Fruit fly (Drosophila melanogaster) whole organism, embryonic: Measurements from ENCODE around the gene NT1.

Experiments
- Ada2b ChIP-seq: fragments of 200-800 bp; sonication (Bioruptor generic); IDR thresholded peaks from 2 replicates; pipeline ENCODE4 v1.3.6; 2022; ENCODE audit warnings: missing biosample characterization, missing genetic modification characterization
- B-H1 ChIP-seq: fragments of 200-800 bp; sonication (Bioruptor generic); IDR thresholded peaks from 3 replicates; pipeline ENCODE4 v1.3.6; 2022; ENCODE audit warnings: missing biosample characterization, missing genetic modification characterization
- CG10959 ChIP-seq: fragments of 200-800 bp; sonication (Bioruptor generic); IDR thresholded peaks from 2 replicates; pipeline ENCODE4 v1.3.6; 2022; ENCODE audit warnings: missing biosample characterization, missing genetic modification characterization
- CG14667 ChIP-seq: fragments of 200-800 bp; sonication (Bioruptor generic); IDR thresholded peaks from 2 replicates; pipeline ENCODE4 v1.3.6; 2022; ENCODE audit warnings: missing biosample characterization, missing genetic modification characterization
- CG15696 ChIP-seq: fragments of 200-800 bp; sonication (Bioruptor generic); optimal IDR thresholded peaks from 2 replicates; lab custom pipeline; 2019; ENCODE audit warnings: missing biosample characterization, mild to moderate bottlenecking, missing genetic modification characterization, moderate library complexity
- CG16779 ChIP-seq: fragments of 200-800 bp; sonication (Bioruptor generic); IDR thresholded peaks from 2 replicates; pipeline ENCODE4 v1.3.6; 2022; ENCODE audit warnings: missing biosample characterization, missing genetic modification characterization
- CG16815 ChIP-seq: fragments of 200-800 bp; sonication (Bioruptor generic); optimal IDR thresholded peaks from 3 replicates; lab custom pipeline; 2017; ENCODE audit warnings: missing biosample characterization, mild to moderate bottlenecking, missing genetic modification characterization
- CG16863 ChIP-seq: fragments of 200-800 bp; sonication (Bioruptor generic); optimal IDR thresholded peaks from 3 replicates; lab custom pipeline; 2016; ENCODE audit warnings: missing biosample characterization, missing genetic modification characterization
- CG17186 ChIP-seq: fragments of 200-800 bp; sonication (Bioruptor generic); optimal IDR thresholded peaks from 3 replicates; lab custom pipeline; 2017; ENCODE audit warnings: missing biosample characterization, missing genetic modification reagents, missing genetic modification characterization
- CG18476 ChIP-seq: fragments of 200-800 bp; sonication (Bioruptor generic); optimal IDR thresholded peaks from 2 replicates; lab custom pipeline; 2016; ENCODE audit warnings: missing biosample characterization, mild to moderate bottlenecking, missing genetic modification characterization
- CG18599 ChIP-seq: fragments of 200-800 bp; sonication (Bioruptor generic); optimal IDR thresholded peaks from 3 replicates; lab custom pipeline; 2017; ENCODE audit warnings: missing biosample characterization, missing genetic modification characterization, mild to moderate bottlenecking, moderate library complexity, missing genetic modification reagents
- CG2875 ChIP-seq: fragments of 200-800 bp; sonication (Bioruptor generic); optimal IDR thresholded peaks from 2 replicates; lab custom pipeline; 2017; ENCODE audit warnings: missing biosample characterization, mild to moderate bottlenecking, missing genetic modification characterization, missing genetic modification reagents
- CG31441 ChIP-seq: fragments of 200-800 bp; sonication (Bioruptor generic); IDR thresholded peaks from 2 replicates; pipeline ENCODE4 v1.3.6; 2022; ENCODE audit warnings: missing biosample characterization, missing genetic modification characterization
- CG32772 ChIP-seq: fragments of 200-800 bp; sonication (Bioruptor generic); IDR thresholded peaks from 2 replicates; pipeline ENCODE4 v1.3.6; 2022; ENCODE audit warnings: missing biosample characterization, missing genetic modification characterization
- CG3847 ChIP-seq: fragments of 200-800 bp; sonication (Bioruptor generic); IDR thresholded peaks from 2 replicates; pipeline ENCODE4 v1.3.6; 2022; ENCODE audit warnings: missing biosample characterization, missing genetic modification characterization
- CG43689 ChIP-seq: fragments of 200-800 bp; sonication (Bioruptor generic); IDR thresholded peaks from 2 replicates; pipeline ENCODE4 v1.3.6; 2022; ENCODE audit warnings: missing biosample characterization, missing genetic modification characterization
- CG4617 ChIP-seq: fragments of 200-800 bp; sonication (Bioruptor generic); optimal IDR thresholded peaks from 3 replicates; lab custom pipeline; 2016; ENCODE audit warnings: missing biosample characterization, missing genetic modification characterization, borderline replicate concordance
- CG8765 ChIP-seq: fragments of 200-800 bp; sonication (Bioruptor generic); IDR thresholded peaks from 2 replicates; pipeline ENCODE4 v1.3.6; 2022; ENCODE audit warnings: missing biosample characterization, missing genetic modification characterization
- CTCF ChIP-seq: fragments of 200-800 bp; sonication (Bioruptor generic); optimal IDR thresholded peaks from 2 replicates; lab custom pipeline; 2017; ENCODE audit warnings: missing biosample characterization, mild to moderate bottlenecking, missing genetic modification characterization, moderate library complexity
- Camta ChIP-seq: fragments of 200-800 bp; sonication (Bioruptor generic); optimal IDR thresholded peaks from 2 replicates; lab custom pipeline; 2016; ENCODE audit warnings: missing biosample characterization, missing genetic modification characterization
- CkIIα-i1 ChIP-seq: fragments of 200-800 bp; sonication (Bioruptor generic); IDR thresholded peaks from 2 replicates; pipeline ENCODE4 v1.3.6; 2022; ENCODE audit warnings: missing biosample characterization, missing genetic modification characterization
- Dad ChIP-seq: fragments of 200-800 bp; sonication (Bioruptor generic); optimal IDR thresholded peaks from 3 replicates; lab custom pipeline; 2016; ENCODE audit warnings: missing biosample characterization, missing genetic modification characterization
- Doc2 ChIP-seq: fragments of 200-800 bp; sonication (Bioruptor generic); IDR thresholded peaks from 2 replicates; pipeline ENCODE4 v1.3.6; 2022; ENCODE audit warnings: missing biosample characterization, missing genetic modification characterization
- Eip74EF ChIP-seq, 2 experiments: fragments of 200-800 bp in 1 of 2; fragments of >200 bp in 1 of 2; sonication (Bioruptor generic) in 1 of 2; optimal IDR thresholded peaks; 2 replicates each; lab custom pipeline; 2017 to 2019; ENCODE audit warnings: missing biosample characterization in 2 of 2, missing genetic modification characterization in 2 of 2, mild to moderate bottlenecking in 1 of 2, moderate library complexity in 1 of 2
- GATAe ChIP-seq: fragments of 200-800 bp; sonication (Bioruptor generic); conservative IDR thresholded peaks from 2 replicates; pipeline ENCODE4 v1.3.6; 2022; ENCODE audit warnings: missing biosample characterization, missing genetic modification characterization
- Hand ChIP-seq: fragments of 200-800 bp; sonication (Bioruptor generic); optimal IDR thresholded peaks from 2 replicates; lab custom pipeline; 2017; ENCODE audit warnings: mild to moderate bottlenecking, missing biosample characterization, missing genetic modification reagents, missing genetic modification characterization
- Hmx ChIP-seq: fragments of 200-800 bp; sonication (Bioruptor generic); optimal IDR thresholded peaks from 2 replicates; lab custom pipeline; 2016; ENCODE audit warnings: missing biosample characterization, missing genetic modification characterization
- Hr51 ChIP-seq, 2 experiments: fragments of 200-800 bp; sonication (Bioruptor generic); optimal IDR thresholded peaks; 2 replicates in 1 of 2; 3 replicates in 1 of 2; lab custom pipeline; 2016 to 2018; ENCODE audit warnings: missing biosample characterization in 2 of 2, missing genetic modification characterization in 2 of 2, mild to moderate bottlenecking in 1 of 2, moderate library complexity in 1 of 2
- Lhr ChIP-seq: fragments of 200-800 bp; sonication (Bioruptor generic); optimal IDR thresholded peaks from 3 replicates; lab custom pipeline; 2017; ENCODE audit warnings: mild to moderate bottlenecking, missing biosample characterization, missing genetic modification reagents, missing genetic modification characterization
- Mrtf ChIP-seq: fragments of 200-800 bp; sonication (Bioruptor generic); IDR thresholded peaks from 3 replicates; pipeline ENCODE4 v1.3.6; 2022; ENCODE audit warnings: missing biosample characterization, missing genetic modification characterization
- NfI ChIP-seq: fragments of 200-800 bp; sonication (Bioruptor generic); optimal IDR thresholded peaks from 3 replicates; lab custom pipeline; 2018; ENCODE audit warnings: missing biosample characterization, mild to moderate bottlenecking, missing genetic modification characterization, moderate library complexity
- Usf ChIP-seq: fragments of 200-800 bp; sonication (Bioruptor generic); optimal IDR thresholded peaks from 2 replicates; lab custom pipeline; 2017; ENCODE audit warnings: missing genotype, missing biosample characterization, missing genetic modification characterization
- abd-A ChIP-seq: fragments of 200-800 bp; sonication (Bioruptor generic); optimal IDR thresholded peaks from 3 replicates; lab custom pipeline; 2019; ENCODE audit warnings: missing biosample characterization, mild to moderate bottlenecking, missing genetic modification characterization, moderate library complexity
- ash1 ChIP-seq: fragments of 200-800 bp; sonication (Bioruptor generic); optimal IDR thresholded peaks from 2 replicates; lab custom pipeline; 2018; ENCODE audit warnings: missing biosample characterization, mild to moderate bottlenecking, missing genetic modification characterization
- bowl ChIP-seq: fragments of 200-800 bp; sonication (Bioruptor generic); IDR thresholded peaks from 2 replicates; pipeline ENCODE4 v1.3.6; 2022; ENCODE audit warnings: missing biosample characterization, missing genetic modification characterization
- bsh ChIP-seq, 2 experiments: fragments of 200-800 bp; sonication (Bioruptor generic); optimal IDR thresholded peaks; 2 replicates each; lab custom pipeline; 2017 to 2018; ENCODE audit warnings: mild to moderate bottlenecking in 2 of 2, missing biosample characterization in 2 of 2, missing genetic modification characterization in 2 of 2, moderate library complexity in 1 of 2
- btn ChIP-seq: fragments of 200-800 bp; sonication (Bioruptor generic); optimal IDR thresholded peaks from 2 replicates; lab custom pipeline; 2016; ENCODE audit warnings: missing biosample characterization, missing genetic modification characterization
- corto ChIP-seq: fragments of 200-800 bp; sonication (Bioruptor generic); optimal IDR thresholded peaks from 2 replicates; lab custom pipeline; 2016; ENCODE audit warnings: missing biosample characterization, mild to moderate bottlenecking, missing genetic modification characterization, moderate library complexity
- dpn ChIP-seq, 2 experiments: fragments of 200-800 bp; sonication (Bioruptor generic); optimal IDR thresholded peaks; 3 replicates each; lab custom pipeline; 2016; ENCODE audit warnings: missing biosample characterization in 2 of 2, missing genetic modification characterization in 2 of 2
- en ChIP-seq: fragments of 200-800 bp; sonication (Bioruptor generic); optimal IDR thresholded peaks from 2 replicates; lab custom pipeline; 2016; ENCODE audit warnings: missing biosample characterization, missing genetic modification characterization
- ftz-f1 ChIP-seq: fragments of 200-800 bp; sonication (Bioruptor generic); optimal IDR thresholded peaks from 2 replicates; lab custom pipeline; 2016; ENCODE audit warnings: missing biosample characterization, missing genetic modification characterization
- gce ChIP-seq: fragments of 200-800 bp; sonication (Bioruptor generic); IDR thresholded peaks from 3 replicates; pipeline ENCODE4 v1.3.6; 2022; ENCODE audit warnings: missing biosample characterization, missing genetic modification characterization
- gcm ChIP-seq: fragments of 200-800 bp; sonication (Bioruptor generic); optimal IDR thresholded peaks from 2 replicates; lab custom pipeline; 2019; ENCODE audit warnings: missing biosample characterization, mild to moderate bottlenecking, missing genetic modification characterization, moderate library complexity
- p53 ChIP-seq: fragments of 200-800 bp; sonication (Bioruptor generic); optimal IDR thresholded peaks from 2 replicates; lab custom pipeline; 2016; ENCODE audit warnings: missing biosample characterization, missing genetic modification characterization
- prd ChIP-seq, 3 experiments: fragments of >200 bp in 2 of 3; fragments of 200-800 bp in 1 of 3; sonication (Bioruptor generic) in 1 of 3; optimal IDR thresholded peaks in 2 of 3; IDR thresholded peaks in 1 of 3; 2 replicates in 2 of 3; 3 replicates in 1 of 3; pipeline versions ENCODE4 v1.3.6 to Lab custom; 2017 to 2022; ENCODE audit warnings: missing biosample characterization in 1 of 3, missing genetic modification characterization in 1 of 3
- shn ChIP-seq: fragments of 200-800 bp; sonication (Bioruptor generic); optimal IDR thresholded peaks from 3 replicates; lab custom pipeline; 2016; ENCODE audit warnings: missing biosample characterization, missing genetic modification characterization
- sima ChIP-seq: fragments of 200-800 bp; sonication (Bioruptor generic); optimal IDR thresholded peaks from 2 replicates; lab custom pipeline; 2016; ENCODE audit warnings: missing biosample characterization, missing genetic modification characterization
- trh ChIP-seq: fragments of 200-800 bp; sonication (Bioruptor generic); optimal IDR thresholded peaks from 2 replicates; lab custom pipeline; 2016; ENCODE audit warnings: missing biosample characterization, missing genetic modification characterization
- tup ChIP-seq: fragments of 200-800 bp; sonication (Bioruptor generic); optimal IDR thresholded peaks from 2 replicates; lab custom pipeline; 2016; ENCODE audit warnings: missing biosample characterization, mild to moderate bottlenecking, missing genetic modification characterization, moderate library complexity
- tx ChIP-seq: fragments of 200-800 bp; sonication (Bioruptor generic); optimal IDR thresholded peaks from 2 replicates; lab custom pipeline; 2016; ENCODE audit warnings: missing biosample characterization, missing genetic modification characterization
- zfh1 ChIP-seq: fragments of 200-800 bp; sonication (Bioruptor generic); IDR thresholded peaks from 3 replicates; pipeline ENCODE4 v1.3.6; 2022; ENCODE audit warnings: missing biosample characterization, missing genetic modification characterization

The NT1 gene

dm6 chr3L:4546650-4547049 lies 38.4 kb upstream of the NT1 start (continued):
- no peak for TF ChIP-seq Hand (GFP tag; lab: Kevin White, UChicago)
- peak; percentile 25 to 33 for TF ChIP-seq dpn (GFP tag; optimal IDR thresholded peaks at IDR 0.05; lab: Kevin White, UChicago)
- no peak for TF ChIP-seq ash1 (GFP tag; lab: Kevin White, UChicago)
- TF ChIP-seq Hmx (GFP tag; lab: Kevin White, UChicago), result no peak
- TF ChIP-seq tx (GFP tag; lab: Kevin White, UChicago), result no peak
- no peak for TF ChIP-seq CTCF (GFP tag; lab: Kevin White, UChicago)
- peak; percentile 90 for TF ChIP-seq CG15696 (tag; lab: Kevin White, UChicago)
- no peak for TF ChIP-seq CG16863 (GFP tag; lab: Kevin White, UChicago)
- no peak for TF ChIP-seq Lhr (GFP tag; lab: Kevin White, UChicago)
- no peak for TF ChIP-seq tup (GFP tag; lab: Kevin White, UChicago)
- TF ChIP-seq CG31441 (GFP tag; lab: Robert Waterston, UW), result peak; percentile 76
- no peak for TF ChIP-seq gce (GFP tag; lab: Robert Waterston, UW)
- no peak for TF ChIP-seq en (GFP tag; lab: Kevin White, UChicago)
- peak in 1 of 2 experiments; percentile 49 for TF ChIP-seq Hr51 (GFP tag; optimal IDR thresholded peaks at IDR 0.05; lab: Kevin White, UChicago)
- TF ChIP-seq trh (GFP tag; lab: Kevin White, UChicago), result no peak
- TF ChIP-seq Eip74EF (GFP tag; optimal IDR thresholded peaks at IDR 0.05; lab: Kevin White, UChicago), result peak in 1 of 2 experiments; percentile 33
- TF ChIP-seq bowl (GFP tag; lab: Robert Waterston, UW), result no peak
- TF ChIP-seq corto, result no peak
- TF ChIP-seq zfh1 (GFP tag; lab: Robert Waterston, UW), result peak; percentile 84
- TF ChIP-seq prd (optimal IDR thresholded peaks at IDR 0.05; lab: Kevin White, UChicago), result no peak
- TF ChIP-seq prd (GFP tag; IDR thresholded peaks at IDR 0.05; lab: Robert Waterston, UW), result peak; percentile 89
- peak; percentile 42 for TF ChIP-seq Ada2b (GFP tag; lab: Robert Waterston, UW)
- TF ChIP-seq CG14667 (GFP tag; lab: Robert Waterston, UW), result peak; percentile 50
- no peak for TF ChIP-seq Dad (GFP tag; lab: Kevin White, UChicago)
- TF ChIP-seq CG16815 (GFP tag; lab: Kevin White, UChicago), result peak; percentile 67
- TF ChIP-seq CG18599 (GFP tag; lab: Kevin White, UChicago), result peak; percentile 56
- peak; percentile 82 to 83 for TF ChIP-seq bsh (GFP tag; optimal IDR thresholded peaks at IDR 0.05; lab: Kevin White, UChicago)
- TF ChIP-seq CG8765, result peak; percentile 54; the same call in 1 of the 2 replicates
- no peak for TF ChIP-seq ftz-f1 (GFP tag; lab: Kevin White, UChicago)
- TF ChIP-seq CG4617, result no peak
- peak; percentile 61 for TF ChIP-seq gcm (GFP tag; lab: Kevin White, UChicago)
- no peak for TF ChIP-seq shn (GFP tag; lab: Kevin White, UChicago)
- TF ChIP-seq B-H1, result 0 out of 3 replicates have a peak, but pooled peaks have one; percentile 17
- no peak for TF ChIP-seq CG43689 (GFP tag; lab: Robert Waterston, UW)
- TF ChIP-seq Usf, result peak; percentile 14
- TF ChIP-seq CG16779, result no peak
- no peak for TF ChIP-seq NfI (GFP tag; lab: Kevin White, UChicago)
- no peak for TF ChIP-seq Mrtf (GFP tag; lab: Robert Waterston, UW)
- peak; percentile 45 for TF ChIP-seq CG32772
- TF ChIP-seq p53, result no peak
- no peak for TF ChIP-seq abd-A (tag; lab: Kevin White, UChicago)
- TF ChIP-seq Camta (GFP tag; lab: Kevin White, UChicago), result peak; percentile 42
- TF ChIP-seq sima (GFP tag; lab: Kevin White, UChicago), result no peak
- TF ChIP-seq btn (GFP tag; lab: Kevin White, UChicago), result no peak
- TF ChIP-seq CG18476 (GFP tag; lab: Kevin White, UChicago), result no peak
- no peak for TF ChIP-seq GATAe
- no peak for TF ChIP-seq Doc2 (GFP tag; lab: Robert Waterston, UW)
- TF ChIP-seq CG3847, result no peak
- TF ChIP-seq CG10959 (GFP tag; lab: Robert Waterston, UW), result peak; percentile 86
- TF ChIP-seq CkIIα-i1 (GFP tag; lab: Robert Waterston, UW), result no peak
- TF ChIP-seq CG2875, result peak; percentile 63
- TF ChIP-seq CG17186, result no peak
